Fruit fly (Drosophila melanogaster) ovary, adult (tissue): ENCODE measurements around the gene scrib.
A peak's percentile ranks its signal among the peaks of the same experiment; 100 is the strongest.

Source experiments
- CG17801 ChIP-seq: fragments of 200-800 bp; optimal IDR thresholded peaks from 2 replicates; lab custom pipeline; 2019; ENCODE audit warnings: missing biosample characterization, mild to moderate bottlenecking, missing genetic modification characterization, moderate library complexity; ENCODE audit not compliant: partially characterized antibody

The scrib gene

DNA sequence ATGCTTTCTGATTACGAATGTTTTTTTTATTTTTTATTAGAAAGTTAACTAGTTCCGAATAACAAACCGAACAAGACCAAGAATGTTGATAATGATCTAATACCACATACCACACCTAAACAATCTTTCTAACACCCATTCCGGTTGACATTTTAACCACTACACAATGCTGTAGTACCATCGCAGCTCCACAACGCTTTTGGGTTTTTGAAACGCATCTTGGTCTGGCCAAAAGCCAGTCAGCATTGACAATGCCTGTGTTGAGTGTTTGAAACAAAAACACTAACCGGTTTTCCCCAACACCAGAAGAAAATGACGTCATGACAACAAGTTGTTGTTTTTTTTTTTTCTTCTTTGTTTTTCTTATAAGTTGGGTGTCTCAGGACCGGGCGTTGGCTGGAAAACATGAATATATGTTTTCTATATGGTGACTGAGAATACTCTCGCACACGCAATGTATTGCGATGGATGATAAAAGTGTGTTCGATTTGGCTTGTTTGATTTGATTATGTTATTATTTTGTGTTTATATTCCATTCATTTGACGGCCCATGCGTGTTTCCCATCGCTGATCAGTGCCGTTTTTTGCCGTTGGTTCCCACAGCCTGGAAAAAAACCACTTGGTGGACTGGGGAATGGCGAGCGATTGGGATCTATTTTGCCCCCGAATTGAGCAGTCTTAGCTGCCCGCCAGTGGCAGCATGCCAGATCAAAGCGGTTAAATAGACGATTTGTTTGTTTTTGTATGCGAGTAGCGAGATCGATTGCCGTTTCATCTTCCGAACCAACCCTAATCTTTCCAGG lies 20.6 kb downstream of the scrib start:
- no peak for TF ChIP-seq CG17801 (GFP tag; lab: Kevin White, UChicago)

dm6 chr3R:26557532-26558244 lies 21.5 kb downstream of the scrib start:
- TF ChIP-seq CG17801 (GFP tag; lab: Kevin White, UChicago): no peak

- TF ChIP-seq CG17801 (GFP tag; lab: Kevin White, UChicago): no peak
These were observed 30.7 kb downstream of the scrib start for dm6 chr3R:26566816-26567215.

- TF ChIP-seq CG17801 (GFP tag; lab: Kevin White, UChicago): peak; percentile 30
These were observed 32.1 kb downstream of the scrib start for dm6 chr3R:26568137-26568727.

DNA sequence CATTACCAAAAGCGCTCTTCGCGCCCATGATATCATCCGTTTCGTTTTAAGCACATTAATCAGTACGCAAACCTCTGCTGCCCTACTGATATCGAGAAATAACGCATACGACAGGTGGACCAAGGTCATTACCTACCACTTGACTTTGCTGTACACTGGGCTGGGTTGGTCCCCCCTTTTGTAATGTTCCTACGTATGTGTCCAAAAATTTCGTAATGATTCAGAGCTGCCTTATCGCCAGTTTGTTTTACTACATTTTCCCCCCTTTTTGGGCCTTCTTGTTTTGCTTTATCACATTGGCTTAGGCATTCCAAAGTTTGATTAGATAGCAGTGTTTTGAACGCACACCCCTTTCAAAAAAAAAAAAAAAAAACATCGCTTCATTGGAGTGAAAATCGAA lies 34.3 kb downstream of the scrib start:
- no peak for TF ChIP-seq CG17801 (GFP tag; lab: Kevin White, UChicago)

- no peak for TF ChIP-seq CG17801 (GFP tag; lab: Kevin White, UChicago)
These were observed 52.0 kb downstream of the scrib start for dm6 chr3R:26588158-26588584.

DNA sequence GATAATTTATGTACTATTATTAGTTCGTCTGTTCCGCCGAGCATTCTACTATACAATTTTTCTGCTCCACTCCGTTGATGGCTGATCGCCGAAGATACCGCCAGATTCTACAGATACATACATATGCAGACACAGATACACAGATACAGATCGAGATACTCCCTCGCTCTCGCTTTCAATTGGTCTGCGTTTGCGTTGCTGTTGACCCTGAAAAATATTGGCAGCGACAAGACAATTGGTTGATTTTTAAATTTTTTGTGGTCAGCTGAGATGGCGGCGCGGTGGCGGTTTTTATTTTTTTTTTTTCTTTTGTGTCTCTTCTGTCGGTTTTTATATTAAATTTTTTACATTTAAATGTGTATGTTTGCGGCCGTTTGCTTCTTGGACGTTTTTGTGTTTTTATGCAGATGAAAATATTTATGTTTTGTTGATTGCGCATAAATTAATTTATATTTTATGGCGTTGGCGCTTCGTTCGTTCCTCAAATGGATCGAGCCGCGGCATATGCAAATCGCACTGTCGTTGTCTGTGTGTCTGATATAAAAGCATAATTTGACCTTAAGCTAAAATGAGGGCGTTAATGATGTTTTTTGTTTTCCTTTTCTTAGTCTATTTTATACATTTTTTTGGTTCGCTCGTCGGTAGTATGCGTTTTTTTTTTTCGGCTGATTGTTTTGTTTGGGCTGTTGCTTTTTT lies 57.8 kb downstream of the scrib start:
- TF ChIP-seq CG17801 (GFP tag; lab: Kevin White, UChicago): no peak

DNA sequence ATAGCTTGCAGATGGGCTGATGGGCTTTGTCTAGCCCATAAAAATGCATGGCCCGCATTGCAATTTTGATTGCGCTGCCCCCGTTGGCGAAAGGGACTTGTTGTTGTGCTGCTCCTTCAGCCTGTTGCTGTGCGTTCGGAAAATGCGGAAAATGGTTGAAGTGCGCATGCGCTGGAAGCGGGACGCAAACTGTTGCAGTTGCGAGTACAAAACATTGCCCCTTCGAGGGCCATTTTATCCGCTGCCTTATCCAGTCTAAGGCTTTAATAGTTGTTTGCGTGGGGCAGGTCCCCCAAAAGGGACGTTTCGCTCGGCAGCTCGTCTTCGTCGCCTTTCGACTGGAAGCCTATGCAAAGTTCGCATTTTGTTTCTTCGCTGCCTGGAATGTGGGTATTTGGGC lies 70.3 kb downstream of the scrib start:
- no peak for TF ChIP-seq CG17801 (GFP tag; lab: Kevin White, UChicago)

DNA sequence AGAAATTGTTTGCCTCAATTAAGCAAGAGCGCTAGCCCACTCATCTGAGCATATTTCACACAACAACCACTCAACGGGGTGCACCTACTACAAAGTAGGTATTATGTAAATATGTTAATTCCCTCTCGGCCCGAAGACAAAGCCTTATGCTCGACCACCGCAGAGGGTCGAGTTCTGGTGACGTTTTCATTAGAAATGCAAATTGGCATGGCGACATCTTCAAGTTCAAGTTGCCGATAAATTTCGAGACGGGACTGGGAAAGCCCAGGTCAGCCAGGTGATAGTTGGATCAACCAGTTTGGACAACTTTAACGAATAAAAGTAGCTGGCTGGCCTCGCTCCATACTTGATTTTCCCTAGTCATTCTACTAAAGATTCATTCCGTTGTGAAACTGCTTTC lies 79.3 kb downstream of the scrib start:
- TF ChIP-seq CG17801 (GFP tag; lab: Kevin White, UChicago): no peak

DNA sequence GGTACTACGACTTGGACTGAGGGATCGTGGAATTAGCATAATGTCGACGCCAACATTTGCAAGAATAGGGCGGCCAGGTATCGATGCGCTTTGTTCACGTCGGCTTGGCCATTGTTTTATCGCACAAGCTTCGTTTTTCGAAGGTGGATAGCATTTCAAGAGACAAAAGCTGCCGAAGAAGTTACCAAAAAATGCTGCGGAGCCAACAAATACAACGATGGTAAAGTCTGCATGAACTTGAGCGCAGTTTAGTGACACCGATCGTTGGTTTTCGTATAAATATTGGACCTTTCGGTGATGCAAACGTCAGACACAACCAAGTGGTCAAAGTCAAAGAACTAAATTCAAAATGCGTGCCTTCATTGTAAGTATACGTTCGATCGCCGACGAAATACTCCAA lies 82.7 kb downstream of the scrib start, which contains the start of gene TwdlM:
TwdlM (plus strand) TSS at position 301 of the 400 bp plus-strand sequence.
- TF ChIP-seq CG17801 (GFP tag; lab: Kevin White, UChicago): no peak

dm6 chr3R:26621314-26621813 lies 85.2 kb downstream of the scrib start, which contains the start of gene TwdlP:
Gene TwdlP, minus strand, starts transcription at chr3R:26621364.
- TF ChIP-seq CG17801 (GFP tag; lab: Kevin White, UChicago): no peak

dm6 chr3R:26623493-26623956 lies 87.4 kb downstream of the scrib start, which contains the start of gene TwdlB:
Gene TwdlB, minus strand, starts transcription at chr3R:26623543.
- TF ChIP-seq CG17801 (GFP tag; lab: Kevin White, UChicago): no peak

- no peak for TF ChIP-seq CG17801 (GFP tag; lab: Kevin White, UChicago)
These were observed 89.4 kb downstream of the scrib start, which contains the start of gene TwdlL for dm6 chr3R:26625552-26625951. Gene TwdlL, minus strand, starts transcription at chr3R:26625652.

dm6 chr3R:26626638-26627037 lies 90.5 kb downstream of the scrib start, which contains the start of gene TwdlO:
Gene TwdlO, minus strand, starts transcription at chr3R:26626738.
- TF ChIP-seq CG17801 (GFP tag; lab: Kevin White, UChicago): no peak
